Worm (Caenorhabditis elegans): ENCODE data around the gene R07B7.9.

R07B7.9 gene

DNA sequence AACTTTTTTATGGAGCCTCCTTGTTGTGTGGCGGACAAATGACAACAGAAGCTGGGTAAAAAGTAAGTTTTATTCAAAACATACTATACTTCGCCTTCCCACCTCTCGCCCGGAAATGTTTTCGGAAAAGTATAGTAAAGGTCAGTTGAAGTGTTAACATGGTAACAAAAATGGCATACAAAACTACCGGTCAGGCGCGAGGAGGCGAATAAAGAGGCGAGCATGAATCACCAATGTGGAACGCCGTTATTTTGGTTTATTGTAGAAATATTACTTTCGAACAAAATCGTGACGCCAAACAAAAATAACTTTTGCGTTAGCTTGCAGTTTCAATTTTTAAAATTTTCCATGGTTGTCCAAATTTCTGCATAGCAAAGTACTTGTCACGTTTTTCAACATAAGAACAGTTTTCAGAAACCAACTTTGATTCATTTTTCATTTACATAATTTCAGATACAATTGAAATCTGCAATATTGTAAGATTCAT, 37.4 kb upstream of the R07B7.9 start, which contains the start of gene C13C4.8:
Gene C13C4.8 (plus strand): TSS at position 437 of the 487 bp plus-strand sequence.
- TF ChIP-seq irx-1 (tag; optimal IDR thresholded peaks at IDR 0.05) (no peak), lin-14 (GFP tag; optimal IDR thresholded peaks at IDR 0.05) (no peak), fkh-8 (tag; optimal IDR thresholded peaks at IDR 0.05) (no peak), hlh-17 (GFP tag; optimal IDR thresholded peaks at IDR 0.05; ENCODE audit: borderline replicate concordance) (no peak), pax-3 (tag; optimal IDR thresholded peaks at IDR 0.05) (no peak), F16B12.6 (tag; optimal IDR thresholded peaks at IDR 0.05) (no peak), mab-9 (GFP tag; IDR thresholded peaks at IDR 0.05) (no peak), ztf-4 (tag; optimal IDR thresholded peaks at IDR 0.05) (no peak), efl-3 (GFP tag; optimal IDR thresholded peaks at IDR 0.05) (no peak), rnt-1 (tag; optimal IDR thresholded peaks at IDR 0.05) (no peak), elt-2 (tag; optimal IDR thresholded peaks at IDR 0.05) (no peak), sox-4 (tag; optimal IDR thresholded peaks at IDR 0.05) (no peak)

ce11 chrV:12115150-12115549, 35.0 kb upstream of the R07B7.9 start:
- TF ChIP-seq egl-13 (tag; optimal IDR thresholded peaks at IDR 0.05) (no peak), lin-13 (GFP tag; optimal IDR thresholded peaks at IDR 0.05) (no peak), tlp-1 (tag; optimal IDR thresholded peaks at IDR 0.05) (no peak), nhr-20 (tag; optimal IDR thresholded peaks at IDR 0.05) (peak; percentile 6), elt-2 (tag; optimal IDR thresholded peaks at IDR 0.05) (peak; percentile 1), C34B4.2 (tag; optimal IDR thresholded peaks at IDR 0.05) (no peak), F16B12.6 (tag; optimal IDR thresholded peaks at IDR 0.05) (no peak), nhr-71 (tag; optimal IDR thresholded peaks at IDR 0.05) (peak; percentile 7), hpl-2 (GFP tag; optimal IDR thresholded peaks at IDR 0.05) (no peak), nhr-47 (tag; optimal IDR thresholded peaks at IDR 0.05) (no peak)

- TF ChIP-seq F16B12.6 (tag; optimal IDR thresholded peaks at IDR 0.05), result no peak
- TF ChIP-seq zip-4 (GFP tag; optimal IDR thresholded peaks at IDR 0.05), result no peak
- no peak for TF ChIP-seq ceh-63 (GFP tag; optimal IDR thresholded peaks at IDR 0.05)
- TF ChIP-seq sup-37 (GFP tag; optimal IDR thresholded peaks at IDR 0.05), result no peak
- TF ChIP-seq lin-15B (tag; optimal IDR thresholded peaks at IDR 0.05), result no peak
- TF ChIP-seq ztf-4 (tag; optimal IDR thresholded peaks at IDR 0.05), result no peak
Observed at ce11 chrV:12114693-12115092, 34.5 kb upstream of the R07B7.9 start, which contains the start of gene spin-1. TSS of gene spin-1 (plus strand) at chrV:12114993.

ce11 chrV:12113726-12114125, 33.6 kb upstream of the R07B7.9 start:
- TF ChIP-seq lir-3 (tag; optimal IDR thresholded peaks at IDR 0.05; ENCODE audit: poor library complexity) (no peak), egl-27 (tag; optimal IDR thresholded peaks at IDR 0.05) (no peak), fos-1 (tag; optimal IDR thresholded peaks at IDR 0.05) (no peak), mep-1 (tag; optimal IDR thresholded peaks at IDR 0.05) (no peak), jun-1 (tag; optimal IDR thresholded peaks at IDR 0.05) (no peak), tlp-1 (tag; optimal IDR thresholded peaks at IDR 0.05) (no peak), lin-35 (GFP tag; optimal IDR thresholded peaks at IDR 0.05) (no peak), fkh-10 (GFP tag; optimal IDR thresholded peaks at IDR 0.05) (no peak), mef-2 (tag; optimal IDR thresholded peaks at IDR 0.05) (no peak), ceh-8 (GFP tag; optimal IDR thresholded peaks at IDR 0.05) (no peak), nhr-47 (tag; optimal IDR thresholded peaks at IDR 0.05) (no peak), elt-2 (tag; optimal IDR thresholded peaks at IDR 0.05) (peak; percentile 11), nhr-85 (tag) (peak; percentile 28), pqm-1 (tag; optimal IDR thresholded peaks at IDR 0.05) (no peak), mdl-1 (tag; optimal IDR thresholded peaks at IDR 0.05) (no peak), swsn-7 (tag; optimal IDR thresholded peaks at IDR 0.05) (no peak), ceh-63 (GFP tag; optimal IDR thresholded peaks at IDR 0.05) (no peak), lin-14 (GFP tag; optimal IDR thresholded peaks at IDR 0.05) (peak; percentile 27)

Data from whole organism, L1 larva.